Fruit fly (Drosophila melanogaster) whole organism, wandering third instar larva: ENCODE measurements around the gene CG33795.

ENCODE experiments used
- Abd-B ChIP-seq: fragments of >200 bp; optimal IDR thresholded peaks from 2 replicates; lab custom pipeline; 2017; ENCODE audit warnings: missing biosample characterization, missing genetic modification characterization
- Dif ChIP-seq: fragments of 200-275, 200-300 bp; sonication (Bioruptor generic); optimal IDR thresholded peaks from 2 replicates; lab custom pipeline; 2018; ENCODE audit warnings: missing biosample characterization, missing genetic modification characterization; ENCODE audit not compliant: partially characterized antibody
- HLH106 ChIP-seq: fragments of 200-800 bp; optimal IDR thresholded peaks from 3 replicates; lab custom pipeline; 2019; ENCODE audit warnings: missing biosample characterization, mild to moderate bottlenecking, missing genetic modification characterization, moderate library complexity
- Hr78 ChIP-seq: fragments of >200 bp; optimal IDR thresholded peaks from 2 replicates; lab custom pipeline; 2017; ENCODE audit warnings: missing biosample characterization, missing genetic modification characterization
- br ChIP-seq: fragments of 200-800 bp; sonication (Bioruptor generic); optimal IDR thresholded peaks from 2 replicates; lab custom pipeline; 2016; ENCODE audit warnings: missing biosample characterization, missing genetic modification characterization
- dmrt93B ChIP-seq: fragments of 200-800 bp; sonication (Bioruptor generic); optimal IDR thresholded peaks from 2 replicates; lab custom pipeline; 2018; ENCODE audit warnings: missing biosample characterization, mild to moderate bottlenecking, missing genetic modification characterization
- fru ChIP-seq: fragments of 200-800 bp; sonication (Bioruptor generic); optimal IDR thresholded peaks from 3 replicates; lab custom pipeline; 2016; ENCODE audit warnings: missing biosample characterization, mild to moderate bottlenecking, missing genetic modification characterization
- h ChIP-seq: fragments of 200-800 bp; sonication (Bioruptor generic); optimal IDR thresholded peaks from 3 replicates; lab custom pipeline; 2016; ENCODE audit warnings: missing biosample characterization, mild to moderate bottlenecking, missing genetic modification characterization
- lola ChIP-seq: fragments of >200 bp; optimal IDR thresholded peaks from 2 replicates; lab custom pipeline; 2017; ENCODE audit warnings: missing biosample characterization, missing genetic modification characterization
- psq ChIP-seq: fragments of 200-800 bp; sonication (Bioruptor generic); optimal IDR thresholded peaks from 3 replicates; lab custom pipeline; 2017; ENCODE audit warnings: missing biosample characterization, mild to moderate bottlenecking, missing genetic modification characterization, moderate library complexity
- rgr ChIP-seq: fragments of 200-800 bp; sonication (Bioruptor generic); optimal IDR thresholded peaks from 3 replicates; lab custom pipeline; 2016; ENCODE audit warnings: missing biosample characterization, mild to moderate bottlenecking, missing genetic modification characterization
- sage ChIP-seq: fragments of 200-800 bp; sonication (Bioruptor generic); optimal IDR thresholded peaks from 2 replicates; lab custom pipeline; 2016; ENCODE audit warnings: missing biosample characterization, mild to moderate bottlenecking, missing genetic modification characterization
- tai ChIP-seq: sonication (Bioruptor generic); optimal IDR thresholded peaks from 2 replicates; lab custom pipeline; 2016; ENCODE audit warnings: missing biosample characterization, missing genetic modification characterization
- usp ChIP-seq: fragments of >200 bp; optimal IDR thresholded peaks from 2 replicates; lab custom pipeline; 2017; ENCODE audit warnings: missing biosample characterization, missing genetic modification characterization

dm6 chr3L:16209641-16210040 is 38.5 kb upstream of the CG33795 start:
- peak; percentile 12 for TF ChIP-seq br (GFP tag; lab: Kevin White, UChicago)
- TF ChIP-seq tai, result no peak
- TF ChIP-seq fru (GFP tag; lab: Kevin White, UChicago), result no peak
- TF ChIP-seq psq (GFP tag; lab: Kevin White, UChicago), result no peak
- no peak for TF ChIP-seq usp (GFP tag; lab: Kevin White, UChicago)
- TF ChIP-seq Dif (GFP tag; lab: Kevin White, UChicago), result no peak
- TF ChIP-seq Abd-B (GFP tag; lab: Kevin White, UChicago), result no peak
- TF ChIP-seq sage (GFP tag; lab: Kevin White, UChicago), result no peak
- TF ChIP-seq HLH106 (tag; lab: Kevin White, UChicago), result no peak
- TF ChIP-seq Hr78 (GFP tag; lab: Kevin White, UChicago), result no peak
- TF ChIP-seq lola (GFP tag; lab: Kevin White, UChicago), result no peak
- no peak for TF ChIP-seq h (GFP tag; lab: Kevin White, UChicago)
- no peak for TF ChIP-seq dmrt93B (GFP tag; lab: Kevin White, UChicago)
- no peak for TF ChIP-seq rgr (GFP tag; lab: Kevin White, UChicago)
